Worm (Caenorhabditis elegans) whole organism, late embryonic: ENCODE data around the gene sru-26.

Experiments used
- C08G9.2 ChIP-seq: sonication (generic microtip); optimal IDR thresholded peaks from 2 replicates; lab custom pipeline; 2016; ENCODE audit warnings: mild to moderate bottlenecking, missing genetic modification characterization, moderate library complexity, missing compliant biosample characterization
- ceh-19 ChIP-seq: fragments of 200-800 bp; sonication (Bioruptor generic); optimal IDR thresholded peaks from 2 replicates; lab custom pipeline; 2018; ENCODE audit warnings: mild to moderate bottlenecking, missing genetic modification characterization, missing compliant biosample characterization
- ceh-30 ChIP-seq: fragments of 150-350 bp; optimal IDR thresholded peaks from 2 replicates; lab custom pipeline; 2014; ENCODE audit warnings: missing biosample characterization, missing genetic modification characterization
- ceh-31 ChIP-seq: sonication (generic microtip); optimal IDR thresholded peaks from 2 replicates; lab custom pipeline; 2016; ENCODE audit warnings: missing genetic modification characterization, missing compliant biosample characterization
- ceh-9 ChIP-seq: sonication (generic microtip); optimal IDR thresholded peaks from 2 replicates; lab custom pipeline; 2016; ENCODE audit warnings: mild to moderate bottlenecking, missing genetic modification characterization, inconsistent platforms, missing compliant biosample characterization
- dve-1 ChIP-seq: sonication (generic microtip); optimal IDR thresholded peaks from 2 replicates; lab custom pipeline; 2017; ENCODE audit warnings: antibody characterized with exemption, mild to moderate bottlenecking, missing genetic modification characterization, missing compliant biosample characterization
- nhr-11 ChIP-seq: fragments of 150-350 bp; optimal IDR thresholded peaks from 2 replicates; lab custom pipeline; 2014; ENCODE audit warnings: missing biosample characterization, missing genetic modification characterization
- npax-4 ChIP-seq: sonication (generic microtip); optimal IDR thresholded peaks from 2 replicates; lab custom pipeline; 2016; ENCODE audit warnings: missing genetic modification characterization, missing compliant biosample characterization
- odd-2 ChIP-seq: sonication (generic microtip); optimal IDR thresholded peaks from 2 replicates; lab custom pipeline; 2017; ENCODE audit warnings: antibody characterized with exemption, mild to moderate bottlenecking, missing genetic modification characterization, missing compliant biosample characterization
- pag-3 ChIP-seq: sonication (generic microtip); optimal IDR thresholded peaks from 2 replicates; lab custom pipeline; 2016; ENCODE audit warnings: missing compliant biosample characterization, missing genetic modification characterization, borderline replicate concordance
- pha-4 ChIP-seq: fragments of 150-350 bp; optimal IDR thresholded peaks from 2 replicates; lab custom pipeline; 2018; ENCODE audit warnings: missing biosample characterization, missing genetic modification reagents, missing genetic modification characterization
- pqm-1 ChIP-seq: sonication (generic microtip); optimal IDR thresholded peaks from 2 replicates; lab custom pipeline; 2016; ENCODE audit warnings: missing genetic modification characterization, missing compliant biosample characterization
- ztf-16 ChIP-seq: sonication (generic microtip); optimal IDR thresholded peaks from 2 replicates; lab custom pipeline; 2017; ENCODE audit warnings: missing genetic modification characterization, missing compliant biosample characterization

- TF ChIP-seq pha-4 (tag; lab: Kevin White, UChicago) (no peak), ceh-31 (tag; lab: Kevin White, UChicago) (no peak), ceh-9 (tag; lab: Kevin White, UChicago) (no peak), pag-3 (tag; lab: Kevin White, UChicago) (no peak), odd-2 (tag; lab: Kevin White, UChicago) (no peak), ceh-30 (tag; lab: Kevin White, UChicago) (no peak), nhr-11 (tag; lab: Kevin White, UChicago) (no peak), npax-4 (no peak), dve-1 (tag; lab: Kevin White, UChicago) (no peak), ceh-19 (GFP tag; lab: Kevin White, UChicago) (no peak), C08G9.2 (tag; lab: Kevin White, UChicago) (no peak), pqm-1 (tag; lab: Kevin White, UChicago) (no peak), ztf-16 (no peak)
Measured at ce11 chrIV:12443936-12444335, 43.4 kb upstream of the sru-26 start, which contains the start of gene C25G4.2.
